Worm (Caenorhabditis elegans) whole organism, midembryonic: ENCODE results near the gene K09C6.2.
"Not testable (repeated sequence)": the region's sequence is repeated elsewhere in the genome, so short reads cannot be mapped to it uniquely, and the experiment has no call there.

Experiments
- T22C8.4 ChIP-seq: fragments of 200-800 bp; sonication (Bioruptor generic); IDR thresholded peaks from 2 replicates; pipeline ENCODE4 v1.3.6; 2022; ENCODE audit warnings: missing genetic modification characterization, missing compliant biosample characterization
- cog-1 ChIP-seq: sonication (generic microtip); optimal IDR thresholded peaks from 2 replicates; lab custom pipeline; 2016; ENCODE audit warnings: missing genetic modification characterization, missing compliant biosample characterization
- flt-1 ChIP-seq: fragments of 200-800 bp; sonication (Bioruptor generic); IDR thresholded peaks from 2 replicates; pipeline ENCODE4 v1.3.6; 2022; ENCODE audit warnings: missing genetic modification characterization, missing compliant biosample characterization
- klf-2 ChIP-seq: fragments of 200-800 bp; sonication (Bioruptor generic); conservative IDR thresholded peaks from 2 replicates; pipeline ENCODE4 v1.3.6; 2022; ENCODE audit warnings: missing genetic modification reagents, missing genetic modification characterization, missing compliant biosample characterization
- med-1 ChIP-seq: sonication (generic microtip); optimal IDR thresholded peaks from 2 replicates; lab custom pipeline; 2017; ENCODE audit warnings: missing genetic modification characterization, mild to moderate bottlenecking, missing compliant biosample characterization, antibody characterized with exemption, missing genetic modification reagents; ENCODE audit not compliant: insufficient read depth
- ref-1 ChIP-seq: fragments of 200-800 bp; sonication (Bioruptor generic); conservative IDR thresholded peaks from 2 replicates; pipeline ENCODE4 v1.3.6; 2022; ENCODE audit warnings: missing genetic modification reagents, missing genetic modification characterization, missing compliant biosample characterization
- tab-1 ChIP-seq: fragments of 200-800 bp; sonication (Bioruptor generic); IDR thresholded peaks from 2 replicates; pipeline ENCODE4 v1.3.6; 2022; ENCODE audit warnings: missing genetic modification characterization, missing compliant biosample characterization
- ztf-23 ChIP-seq: fragments of 200-800 bp; sonication (Bioruptor generic); IDR thresholded peaks from 2 replicates; pipeline ENCODE4 v1.3.6; 2022; ENCODE audit warnings: missing genetic modification reagents, missing genetic modification characterization, missing compliant biosample characterization
- ztf-29 ChIP-seq: fragments of 200-800 bp; sonication (Bioruptor generic); IDR thresholded peaks from 2 replicates; pipeline ENCODE4 v1.3.6; 2022; ENCODE audit warnings: missing genetic modification reagents, missing genetic modification characterization, missing compliant biosample characterization

K09C6.2 gene

ce11 chrV:842611-843010 is 14.0 kb upstream of the K09C6.2 start:
- TF ChIP-seq med-1 (GFP tag; lab: Kevin White, UChicago) (no peak), cog-1 (tag; lab: Kevin White, UChicago) (no peak), T22C8.4 (GFP tag; lab: Robert Waterston, UW) (no peak), ref-1 (GFP tag; lab: Robert Waterston, UW) (no peak), ztf-23 (no peak), klf-2 (GFP tag; lab: Robert Waterston, UW) (no peak), flt-1 (GFP tag; lab: Robert Waterston, UW) (no peak), tab-1 (GFP tag; lab: Robert Waterston, UW) (no peak), ztf-29 (GFP tag; lab: Robert Waterston, UW) (no peak)

ce11 chrV:843118-843517 is 13.5 kb upstream of the K09C6.2 start, which contains the start of gene K09C6.8:
Gene K09C6.8 (minus strand): TSS chrV:843218.
- TF ChIP-seq ztf-29, T22C8.4, tab-1 (GFP tag; lab: Robert Waterston, UW): not testable (repeated sequence)

- TF ChIP-seq ztf-29 (GFP tag; lab: Robert Waterston, UW) (no peak), cog-1 (tag; lab: Kevin White, UChicago) (no peak), ref-1 (GFP tag; lab: Robert Waterston, UW) (no peak), ztf-23 (no peak), klf-2 (GFP tag; lab: Robert Waterston, UW) (no peak), tab-1 (GFP tag; lab: Robert Waterston, UW) (no peak), T22C8.4 (GFP tag; lab: Robert Waterston, UW) (no peak), med-1 (GFP tag; lab: Kevin White, UChicago) (no peak), flt-1 (GFP tag; lab: Robert Waterston, UW) (no peak)
Measured at ce11 chrV:847521-847920, 9.1 kb upstream of the K09C6.2 start, which contains the start of gene srbc-13. Gene srbc-13 (plus strand): TSS chrV:847821.

- no peak for TF ChIP-seq T22C8.4 (GFP tag; lab: Robert Waterston, UW)
- no peak for TF ChIP-seq tab-1 (GFP tag; lab: Robert Waterston, UW)
- no peak for TF ChIP-seq ref-1 (GFP tag; lab: Robert Waterston, UW)
- TF ChIP-seq flt-1 (GFP tag; lab: Robert Waterston, UW) = no peak
- no peak for TF ChIP-seq med-1 (GFP tag; lab: Kevin White, UChicago)
- no peak for TF ChIP-seq cog-1 (tag; lab: Kevin White, UChicago)
Measured at ce11 chrV:849042-849441, 7.6 kb upstream of the K09C6.2 start.

- TF ChIP-seq ref-1 (GFP tag; lab: Robert Waterston, UW) (no peak), tab-1 (GFP tag; lab: Robert Waterston, UW) (no peak), cog-1 (tag; lab: Kevin White, UChicago) (no peak), ztf-23 (no peak), ztf-29 (GFP tag; lab: Robert Waterston, UW) (no peak), T22C8.4 (GFP tag; lab: Robert Waterston, UW) (no peak), klf-2 (GFP tag; lab: Robert Waterston, UW) (no peak), flt-1 (GFP tag; lab: Robert Waterston, UW) (no peak), med-1 (GFP tag; lab: Kevin White, UChicago) (no peak)
Measured at ce11 chrV:849512-849911, 7.1 kb upstream of the K09C6.2 start, which contains the start of gene srbc-12. Gene srbc-12 (plus strand): TSS chrV:849812.

- TF ChIP-seq med-1 (GFP tag; lab: Kevin White, UChicago) = no peak
- TF ChIP-seq cog-1 (tag; lab: Kevin White, UChicago) = no peak
- no peak for TF ChIP-seq ztf-29 (GFP tag; lab: Robert Waterston, UW)
- no peak for TF ChIP-seq tab-1 (GFP tag; lab: Robert Waterston, UW)
- TF ChIP-seq ztf-23 = no peak
- no peak for TF ChIP-seq flt-1 (GFP tag; lab: Robert Waterston, UW)
- TF ChIP-seq klf-2 (GFP tag; lab: Robert Waterston, UW) = no peak
- TF ChIP-seq ref-1 (GFP tag; lab: Robert Waterston, UW) = no peak
- TF ChIP-seq T22C8.4 (GFP tag; lab: Robert Waterston, UW) = no peak
Measured at ce11 chrV:852184-852583, 4.5 kb upstream of the K09C6.2 start, which contains the start of gene K09C6.3. Gene K09C6.3 (plus strand): TSS chrV:852484.

ce11 chrV:854966-855365 is 1.7 kb upstream of the K09C6.2 start, which contains the start of gene K09C6.9:
Gene K09C6.9 (minus strand): TSS chrV:855066.
- no peak for TF ChIP-seq T22C8.4 (GFP tag; lab: Robert Waterston, UW)
- TF ChIP-seq klf-2 (GFP tag; lab: Robert Waterston, UW) = no peak

ce11 chrV:858841-859456 is 2.3 kb downstream of the K09C6.2 start:
- TF ChIP-seq ztf-23 = no peak
- 0 out of 2 replicates have a peak, but pooled peaks have one; percentile 49 for TF ChIP-seq flt-1 (GFP tag; lab: Robert Waterston, UW)
- 0 out of 2 replicates have a peak, but pooled peaks have one; percentile 17 for TF ChIP-seq ztf-29 (GFP tag; lab: Robert Waterston, UW)

ce11 chrV:866729-867128 is 10.1 kb downstream of the K09C6.2 start, which contains the start of gene T02B11.3:
Gene T02B11.3 (minus strand): TSS chrV:866829.
- TF ChIP-seq med-1 (GFP tag; lab: Kevin White, UChicago) (no peak), tab-1 (GFP tag; lab: Robert Waterston, UW) (no peak), flt-1 (GFP tag; lab: Robert Waterston, UW) (no peak), ztf-23 (no peak), ref-1 (GFP tag; lab: Robert Waterston, UW) (no peak), klf-2 (GFP tag; lab: Robert Waterston, UW) (no peak), ztf-29 (GFP tag; lab: Robert Waterston, UW) (no peak), T22C8.4 (GFP tag; lab: Robert Waterston, UW) (no peak), cog-1 (tag; lab: Kevin White, UChicago) (no peak)
